Fruit fly (Drosophila melanogaster) whole organism, adult: ENCODE measurements around the gene CG7367.

Experiments used
- CG11617 ChIP-seq: fragments of 200-800 bp; sonication (Bioruptor generic); optimal IDR thresholded peaks from 2 replicates; lab custom pipeline; 2017; ENCODE audit warnings: mild to moderate bottlenecking, missing biosample characterization, missing genetic modification reagents, missing genetic modification characterization
- CG12768 ChIP-seq: fragments of 200-800 bp; sonication (Bioruptor generic); optimal IDR thresholded peaks from 2 replicates; lab custom pipeline; 2017; ENCODE audit warnings: missing biosample characterization, missing genetic modification characterization, mild to moderate bottlenecking, moderate library complexity, missing genetic modification reagents
- CG14711 ChIP-seq: fragments of 200-800 bp; sonication (Bioruptor generic); optimal IDR thresholded peaks from 2 replicates; lab custom pipeline; 2018; ENCODE audit warnings: missing biosample characterization, mild to moderate bottlenecking, missing genetic modification characterization, moderate library complexity
- CG7045 ChIP-seq: fragments of 200-800 bp; sonication (Bioruptor generic); optimal IDR thresholded peaks from 2 replicates; lab custom pipeline; 2017; ENCODE audit warnings: missing biosample characterization, mild to moderate bottlenecking, missing genetic modification characterization
- Mnt ChIP-seq: fragments of 200-800 bp; sonication (Bioruptor generic); optimal IDR thresholded peaks from 2 replicates; lab custom pipeline; 2016; ENCODE audit warnings: missing biosample characterization, mild to moderate bottlenecking, missing genetic modification characterization
- cic ChIP-seq: fragments of 200-800 bp; sonication (Bioruptor generic); optimal IDR thresholded peaks from 2 replicates; lab custom pipeline; 2017; ENCODE audit warnings: missing biosample characterization, mild to moderate bottlenecking, missing genetic modification characterization, moderate library complexity
- kay ChIP-seq: fragments of 200-800 bp; sonication (Bioruptor generic); peaks from one replicate; lab custom pipeline; 2016; ENCODE audit warnings: missing biosample characterization, missing genetic modification characterization, borderline replicate concordance
- tj ChIP-seq: fragments of 200-800 bp; sonication (Bioruptor generic); optimal IDR thresholded peaks from 3 replicates; lab custom pipeline; 2017; ENCODE audit warnings: missing biosample characterization, mild to moderate bottlenecking, missing genetic modification characterization, moderate library complexity

dm6 chr2L:8001694-8002627 is 37.6 kb downstream of the CG7367 start:
- no peak for TF ChIP-seq CG11617 (GFP tag; lab: Kevin White, UChicago)
- no peak for TF ChIP-seq cic (GFP tag; lab: Kevin White, UChicago)
- no peak for TF ChIP-seq tj (GFP tag; lab: Kevin White, UChicago)
- no peak for TF ChIP-seq CG12768 (GFP tag; lab: Kevin White, UChicago)
- TF ChIP-seq Mnt (GFP tag; lab: Kevin White, UChicago), result peak; percentile 9
- peak; percentile 48 for TF ChIP-seq CG14711 (tag; lab: Kevin White, UChicago)
- no peak for TF ChIP-seq CG7045 (GFP tag; lab: Kevin White, UChicago)
- TF ChIP-seq kay (GFP tag; lab: Kevin White, UChicago), result peak; percentile 77
